Worm (Caenorhabditis elegans) whole organism, L4 larva: ENCODE data around the gene K12H6.7.

Source experiments
- F49E8.2 ChIP-seq: sonication (generic microtip); optimal IDR thresholded peaks from 2 replicates; lab custom pipeline; 2016; ENCODE audit warnings: missing compliant biosample characterization, mild to moderate bottlenecking, missing genetic modification characterization, borderline replicate concordance
- T26A8.4 ChIP-seq: fragments of 200-800 bp; sonication (Bioruptor generic); IDR thresholded peaks from 2 replicates; pipeline ENCODE4 v1.3.6; 2022; ENCODE audit warnings: missing genetic modification characterization, missing compliant biosample characterization
- Y105C5A.15 ChIP-seq: fragments of 200-800 bp; sonication (Bioruptor generic); IDR thresholded peaks from 2 replicates; pipeline ENCODE4 v1.3.6; 2022; ENCODE audit warnings: missing genetic modification characterization, missing compliant biosample characterization
- Y5F2A.4 ChIP-seq: fragments of 200-800 bp; sonication (Bioruptor generic); optimal IDR thresholded peaks from 2 replicates; lab custom pipeline; 2018; ENCODE audit warnings: mild to moderate bottlenecking, missing genetic modification characterization, missing compliant biosample characterization
- aha-1 ChIP-seq: fragments of 150-350 bp; peaks from one replicate; lab custom pipeline; 2014; ENCODE audit warnings: missing biosample characterization, missing genetic modification characterization
- ceh-28 ChIP-seq: fragments of 150-350 bp; optimal IDR thresholded peaks from 2 replicates; lab custom pipeline; 2014; ENCODE audit warnings: missing biosample characterization, missing genetic modification reagents, missing genetic modification characterization
- ceh-32 ChIP-seq: sonication (generic microtip); optimal IDR thresholded peaks from 2 replicates; lab custom pipeline; 2016; ENCODE audit warnings: mild to moderate bottlenecking, missing genetic modification characterization, missing compliant biosample characterization; ENCODE audit not compliant: poor library complexity
- ceh-82 ChIP-seq: sonication (generic microtip); optimal IDR thresholded peaks from 2 replicates; lab custom pipeline; 2017; ENCODE audit warnings: missing biosample characterization, missing genetic modification characterization
- ces-1 ChIP-seq: fragments of 150-350 bp; sonication (generic microtip); optimal IDR thresholded peaks from 4 replicates; lab custom pipeline; 2014; ENCODE audit warnings: missing biosample characterization, missing genetic modification reagents, missing genetic modification characterization
- ctbp-1 ChIP-seq: fragments of 200-800 bp; sonication (Bioruptor generic); IDR thresholded peaks from 2 replicates; pipeline ENCODE4 v1.3.6; 2022; ENCODE audit warnings: missing genetic modification reagents, missing genetic modification characterization, missing compliant biosample characterization
- daf-16 ChIP-seq, 3 experiments: sonication (generic microtip); optimal IDR thresholded peaks; 2 replicates each; lab custom pipeline; 2016 to 2017; ENCODE audit warnings: missing genetic modification characterization in 3 of 3, missing genetic modification reagents in 3 of 3, mild to moderate bottlenecking in 2 of 3, missing compliant biosample characterization in 2 of 3, missing biosample characterization in 1 of 3, moderate library complexity in 1 of 3
- daf-19 ChIP-seq: fragments of 200-800 bp; sonication (Bioruptor generic); conservative IDR thresholded peaks from 2 replicates; pipeline ENCODE4 v1.3.6; 2022; ENCODE audit warnings: missing genetic modification characterization, missing compliant biosample characterization
- fos-1 ChIP-seq: fragments of 150-350 bp; optimal IDR thresholded peaks from 2 replicates; lab custom pipeline; 2014; ENCODE audit warnings: missing biosample characterization, missing genetic modification characterization
- gei-8 ChIP-seq: fragments of 200-800 bp; sonication (Bioruptor generic); optimal IDR thresholded peaks from 2 replicates; lab custom pipeline; 2018; ENCODE audit warnings: mild to moderate bottlenecking, missing genetic modification characterization, missing compliant biosample characterization
- hif-1 ChIP-seq, 2 experiments: sonication (generic microtip); optimal IDR thresholded peaks; 2 replicates each; lab custom pipeline; 2016 to 2017; ENCODE audit warnings: missing compliant biosample characterization in 2 of 2, missing genetic modification characterization in 2 of 2, missing genetic modification reagents in 2 of 2, missing genotype in 2 of 2, mild to moderate bottlenecking in 1 of 2
- hlh-11 ChIP-seq: fragments of 200-800 bp; sonication (Bioruptor generic); optimal IDR thresholded peaks from 2 replicates; lab custom pipeline; 2018; ENCODE audit warnings: mild to moderate bottlenecking, missing genetic modification characterization, missing compliant biosample characterization
- jun-1 ChIP-seq: fragments of 150-350 bp; optimal IDR thresholded peaks from 2 replicates; lab custom pipeline; 2014; ENCODE audit warnings: missing biosample characterization, missing genetic modification reagents, missing genetic modification characterization
- lim-7 ChIP-seq: fragments of 200-800 bp; sonication (Bioruptor generic); IDR thresholded peaks from 2 replicates; pipeline ENCODE4 v1.3.6; 2022; ENCODE audit warnings: missing genetic modification characterization, missing compliant biosample characterization
- lin-38 ChIP-seq: fragments of 200-800 bp; sonication (Bioruptor generic); IDR thresholded peaks from 2 replicates; pipeline ENCODE4 v1.3.6; 2022; ENCODE audit warnings: missing genetic modification reagents, missing genetic modification characterization, missing compliant biosample characterization
- mdt-29 ChIP-seq: fragments of 200-800 bp; sonication (Bioruptor generic); IDR thresholded peaks from 2 replicates; pipeline ENCODE4 v1.3.6; 2022; ENCODE audit warnings: missing genetic modification reagents, missing genetic modification characterization, missing compliant biosample characterization
- nhr-102 ChIP-seq: sonication (generic microtip); optimal IDR thresholded peaks from 2 replicates; lab custom pipeline; 2016; ENCODE audit warnings: mild to moderate bottlenecking, missing genetic modification characterization, moderate library complexity, missing compliant biosample characterization
- nhr-25 ChIP-seq: sonication (generic microtip); optimal IDR thresholded peaks from 2 replicates; lab custom pipeline; 2017; ENCODE audit warnings: missing genetic modification characterization, mild to moderate bottlenecking, missing compliant biosample characterization, antibody characterized with exemption, moderate library complexity, borderline replicate concordance; ENCODE audit not compliant: insufficient read depth
- nhr-28 ChIP-seq: fragments of 150-350 bp; optimal IDR thresholded peaks from 2 replicates; lab custom pipeline; 2014; ENCODE audit warnings: missing biosample characterization, missing genetic modification characterization
- nhr-42 ChIP-seq: fragments of 200-800 bp; sonication (Bioruptor generic); IDR thresholded peaks from 2 replicates; pipeline ENCODE4 v1.3.6; 2022; ENCODE audit warnings: missing genetic modification characterization, missing compliant biosample characterization
- nhr-48 ChIP-seq: sonication (generic microtip); optimal IDR thresholded peaks from 2 replicates; lab custom pipeline; 2016; ENCODE audit warnings: mild to moderate bottlenecking, missing genetic modification characterization, missing compliant biosample characterization
- nhr-77 ChIP-seq: fragments of 150-350 bp; optimal IDR thresholded peaks from 2 replicates; lab custom pipeline; 2014; ENCODE audit warnings: missing biosample characterization, missing genetic modification characterization
- set-16 ChIP-seq: fragments of 200-800 bp; sonication (Bioruptor generic); IDR thresholded peaks from 2 replicates; pipeline ENCODE4 v1.3.6; 2022; ENCODE audit warnings: missing genetic modification reagents, missing genetic modification characterization, missing compliant biosample characterization
- skn-1 ChIP-seq: fragments of 150-350 bp; optimal IDR thresholded peaks from 2 replicates; lab custom pipeline; 2014; ENCODE audit warnings: missing biosample characterization, missing genetic modification characterization
- spr-1 ChIP-seq: sonication (generic microtip); optimal IDR thresholded peaks from 2 replicates; lab custom pipeline; 2016; ENCODE audit warnings: mild to moderate bottlenecking, missing genetic modification characterization, missing compliant biosample characterization
- unc-39 ChIP-seq: sonication (generic microtip); optimal IDR thresholded peaks from 2 replicates; lab custom pipeline; 2017; ENCODE audit warnings: missing biosample characterization, missing genetic modification characterization
- vab-7 ChIP-seq: fragments of 200-800 bp; sonication (Bioruptor generic); IDR thresholded peaks from 2 replicates; pipeline ENCODE4 v1.3.6; 2022; ENCODE audit warnings: missing genetic modification reagents, missing genetic modification characterization, missing compliant biosample characterization

Gene K12H6.7

ce11 chrII:2836853-2837252, at the start of gene K12H6.7:
Gene K12H6.7, minus strand, starts transcription at chrII:2836953.
- TF ChIP-seq nhr-25 (tag; lab: Kevin White, UChicago): no peak
- no peak for TF ChIP-seq Y5F2A.4 (GFP tag; lab: Kevin White, UChicago)
- TF ChIP-seq ceh-82 (tag; lab: Kevin White, UChicago): no peak
- TF ChIP-seq jun-1: no peak

DNA sequence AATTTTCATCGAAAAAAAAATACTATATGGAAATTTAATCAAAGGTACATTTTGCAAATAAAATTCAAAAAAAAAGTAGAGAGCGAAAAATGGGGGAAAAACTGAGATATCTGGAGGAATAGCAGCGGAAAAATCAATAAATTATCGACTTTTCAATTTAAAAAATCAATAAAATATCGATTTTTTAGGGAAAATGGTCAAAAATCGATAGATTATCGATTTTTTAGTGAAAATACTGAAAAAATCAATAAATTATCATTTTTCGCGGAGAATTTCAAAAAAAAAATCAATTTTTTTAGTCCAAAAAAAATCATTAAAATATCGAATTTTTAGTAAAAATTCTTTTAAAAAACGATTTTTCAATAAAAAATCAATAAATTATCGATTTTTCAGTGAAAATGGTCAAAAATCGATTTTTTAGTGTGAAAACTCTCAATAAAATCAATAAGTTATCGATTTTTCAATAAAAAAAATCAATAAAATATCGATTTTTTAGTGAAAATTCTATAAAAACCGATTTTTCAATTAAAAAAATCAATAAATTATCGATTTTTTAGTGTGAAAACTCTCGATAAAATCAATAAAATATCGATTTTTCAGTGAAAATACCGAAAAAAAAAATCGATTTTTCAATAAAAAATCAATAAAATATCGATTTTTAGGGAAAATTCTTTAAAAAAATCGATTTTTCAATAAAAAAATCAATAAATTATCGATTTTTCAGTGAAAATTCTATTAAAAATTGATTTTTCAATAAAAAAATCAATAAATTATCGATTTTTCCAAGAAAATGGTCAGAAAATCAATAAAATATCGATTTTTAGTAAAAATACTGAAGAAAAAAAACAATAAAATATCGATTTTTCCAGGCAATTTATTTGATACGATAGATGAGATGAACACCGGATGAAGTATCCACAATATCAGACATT, 49.0 kb upstream of the K12H6.7 start:
- no peak for TF ChIP-seq gei-8
- TF ChIP-seq ceh-32 (tag; lab: Kevin White, UChicago): no peak
- peak; percentile 89 for TF ChIP-seq ceh-28
- TF ChIP-seq spr-1 (tag; lab: Kevin White, UChicago): no peak

ce11 chrII:2884810-2885209, 48.1 kb upstream of the K12H6.7 start, which contains the start of gene pigw-1:
Gene pigw-1, minus strand, starts transcription at chrII:2884910.
- TF ChIP-seq Y105C5A.15 (GFP tag; lab: Robert Waterston, UW) (no peak), skn-1 (tag; lab: Kevin White, UChicago) (no peak), unc-39 (tag; lab: Kevin White, UChicago) (no peak), vab-7 (GFP tag; lab: Robert Waterston, UW) (no peak), hlh-11 (tag; lab: Kevin White, UChicago) (no peak), F49E8.2 (tag; lab: Kevin White, UChicago) (no peak), T26A8.4 (GFP tag; lab: Robert Waterston, UW) (no peak), jun-1 (no peak), nhr-102 (no peak), nhr-77 (tag; lab: Kevin White, UChicago) (no peak), ctbp-1 (GFP tag; lab: Robert Waterston, UW) (no peak), gei-8 (no peak), fos-1 (tag; lab: Kevin White, UChicago) (no peak), mdt-29 (GFP tag; lab: Robert Waterston, UW) (no peak)

ce11 chrII:2881088-2881487, 44.3 kb upstream of the K12H6.7 start:
- TF ChIP-seq lin-38 (0 out of 2 replicates have a peak, but pooled peaks have one; percentile 7), nhr-42 (GFP tag; lab: Robert Waterston, UW) (no peak), lim-7 (GFP tag; lab: Robert Waterston, UW) (peak; percentile 10; the same call in 1 of the 2 replicates), daf-19 (GFP tag; lab: Robert Waterston, UW) (no peak), set-16 (GFP tag; lab: Robert Waterston, UW) (peak; percentile 54)

DNA sequence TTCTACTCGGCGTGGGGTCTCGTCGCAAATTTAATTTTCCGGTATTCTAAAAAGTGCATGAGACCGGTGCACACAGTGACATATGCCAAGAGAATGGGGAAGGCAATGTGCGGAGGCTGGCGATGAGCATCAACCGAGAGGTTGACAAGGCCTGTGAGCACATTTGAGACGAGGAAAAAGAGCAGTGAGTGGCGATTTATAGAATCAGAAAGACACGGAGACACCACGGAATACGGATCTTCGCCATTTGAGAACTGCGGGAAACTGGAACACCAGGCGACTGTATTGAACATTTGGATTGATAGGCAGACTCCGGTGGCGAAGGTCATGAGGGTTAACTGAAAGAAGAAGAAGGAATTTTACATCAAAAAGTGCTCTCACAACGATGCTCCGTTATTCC, 42.2 kb upstream of the K12H6.7 start:
- peak; percentile 92 for TF ChIP-seq aha-1 (tag; lab: Kevin White, UChicago)
- TF ChIP-seq hif-1 (tag; optimal IDR thresholded peaks at IDR 0.05; lab: Kevin White, UChicago): no peak

DNA sequence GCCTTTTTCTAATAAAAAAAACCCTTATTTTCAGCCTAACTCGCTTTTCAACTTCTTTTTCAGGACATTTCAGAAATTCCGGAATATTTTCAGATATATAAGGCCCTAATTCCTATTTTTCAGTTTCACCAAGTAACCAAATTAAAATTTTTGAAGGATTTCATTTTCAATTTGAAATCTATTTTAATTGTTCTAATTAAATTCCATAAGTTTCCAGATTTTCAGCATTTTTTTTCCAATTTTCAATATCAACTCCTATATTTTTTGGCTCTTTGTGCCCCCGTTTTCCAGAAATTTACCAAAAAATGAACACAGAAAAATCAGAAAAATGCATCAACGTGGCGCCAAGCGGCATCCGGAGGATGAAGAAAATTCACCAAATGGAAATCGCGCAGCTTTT, 38.0 kb upstream of the K12H6.7 start, which contains the start of gene Y110A2AL.1:
Y110A2AL.1 (plus strand) TSS at position 301 of the 400 bp plus-strand sequence.
- TF ChIP-seq hlh-11 (tag; lab: Kevin White, UChicago) (no peak), nhr-28 (tag; lab: Kevin White, UChicago) (no peak), daf-16 (GFP tag; optimal IDR thresholded peaks at IDR 0.05; lab: Kevin White, UChicago) (no peak), daf-16 (tag; optimal IDR thresholded peaks at IDR 0.05; lab: Kevin White, UChicago) (no peak), nhr-48 (tag; lab: Kevin White, UChicago) (no peak), ces-1 (GFP tag; lab: Kevin White, UChicago) (no peak)
